Worm (Caenorhabditis elegans) whole organism, L4/young adult: Measurements from ENCODE around the gene ins-22.

Experiments used
- dao-5 ChIP-seq: sonication (generic microtip); optimal IDR thresholded peaks from 2 replicates; lab custom pipeline; 2016; ENCODE audit warnings: missing genotype, missing genetic modification characterization, moderate library complexity, missing compliant biosample characterization
- him-1 ChIP-seq: sonication (generic microtip); optimal IDR thresholded peaks from 2 replicates; lab custom pipeline; 2016; ENCODE audit warnings: missing genotype, missing genetic modification reagents, missing genetic modification characterization, missing compliant biosample characterization

DNA sequence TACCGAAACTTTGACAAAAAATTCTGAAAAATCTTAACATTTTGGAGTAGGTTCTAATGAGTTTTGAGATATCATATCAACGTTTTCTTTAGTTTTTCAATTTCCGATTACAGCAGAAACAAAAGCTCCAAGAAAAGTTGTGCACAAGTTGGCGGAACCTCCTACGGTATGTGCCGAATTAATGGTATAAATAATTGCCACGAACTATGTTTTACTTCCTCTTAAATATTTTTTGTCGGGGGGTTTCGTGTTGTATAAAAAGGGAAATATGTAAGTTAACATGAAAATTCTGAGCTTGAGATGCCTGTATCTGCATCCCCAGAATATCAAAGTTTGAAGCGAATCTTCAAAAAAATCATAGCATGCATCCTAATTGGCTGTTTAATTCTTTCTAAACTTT, 7.8 kb downstream of the ins-22 start, which contains the start of gene M04D8.8:
- TF ChIP-seq him-1 (tag; lab: Kevin White, UChicago) (no peak), dao-5 (tag; lab: Kevin White, UChicago) (no peak)
